Worm (Caenorhabditis elegans): Measurements from ENCODE around the gene ufm-1.

ufm-1 gene

DNA sequence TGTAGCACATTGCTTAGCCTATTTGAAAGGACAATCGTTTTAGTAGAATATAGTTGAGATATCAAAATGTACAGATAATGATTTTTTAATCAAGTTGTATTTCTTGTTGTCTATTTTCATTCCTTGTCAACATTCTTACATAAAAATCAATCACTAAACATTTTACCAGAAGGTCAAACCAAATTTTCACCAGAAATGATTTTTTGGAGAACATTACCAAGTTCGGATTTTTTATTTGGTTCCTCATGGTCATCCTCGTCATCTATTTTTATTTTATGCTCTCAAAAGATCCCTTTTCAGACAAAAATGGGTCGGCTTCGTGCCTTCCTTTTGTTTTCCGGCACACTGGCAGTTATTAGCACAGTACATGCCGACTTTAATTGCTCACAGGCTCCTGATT, 14.7 kb downstream of the ufm-1 start, which contains the start of gene tyr-1:
TSS of gene tyr-1 (plus strand) at position 301 of the 400 bp plus-strand sequence.
- no peak for TF ChIP-seq tab-1 (GFP tag; IDR thresholded peaks at IDR 0.05)

DNA sequence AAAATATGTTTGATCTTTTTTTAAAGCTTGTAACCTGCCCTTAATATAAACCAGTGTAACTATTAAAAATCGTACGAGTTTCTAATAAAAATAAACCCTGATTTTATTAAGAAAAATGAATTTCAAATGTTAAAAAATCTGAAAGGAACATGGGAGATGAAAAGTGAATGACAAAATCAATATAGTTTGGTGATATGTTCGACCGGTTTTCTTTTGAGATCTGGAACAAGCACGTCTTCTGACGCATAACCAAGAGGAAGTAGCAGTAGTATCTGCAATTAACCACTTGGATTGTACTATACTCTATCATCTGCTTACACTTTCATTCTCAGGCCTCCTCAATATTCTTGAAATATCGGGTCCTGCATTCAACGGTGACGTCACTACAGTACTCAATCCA, 18.3 kb downstream of the ufm-1 start:
- TF ChIP-seq ztf-29 (GFP tag; IDR thresholded peaks at IDR 0.05) (no peak), flt-1 (GFP tag; IDR thresholded peaks at IDR 0.05) (no peak), tab-1 (GFP tag; IDR thresholded peaks at IDR 0.05) (no peak)

DNA sequence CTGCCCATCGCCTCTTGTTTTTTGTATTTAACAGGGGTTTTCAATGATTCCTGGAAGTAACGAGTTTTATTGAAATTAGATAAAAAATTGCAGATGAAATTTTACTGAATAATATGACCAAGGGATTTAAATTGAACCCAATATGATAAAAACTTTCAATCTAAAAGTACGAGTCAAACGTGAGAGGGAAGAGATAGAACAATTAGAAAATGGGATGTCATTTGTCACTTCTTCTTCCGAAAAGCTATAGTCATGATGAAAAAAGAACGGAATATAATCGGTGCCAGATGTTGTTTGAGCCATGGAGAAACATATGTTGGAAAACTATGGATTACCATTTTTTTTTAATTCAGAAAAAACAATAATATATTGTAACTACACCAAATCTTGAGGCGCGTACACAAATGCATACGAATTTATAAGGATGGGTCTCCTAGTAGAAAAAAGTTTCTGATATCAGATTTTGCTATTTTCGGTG, 20.1 kb downstream of the ufm-1 start, which contains the start of gene sup-18:
TSS of gene sup-18 (minus strand) at position 51 of the 478 bp plus-strand sequence.
- no peak for TF ChIP-seq ref-1 (GFP tag; conservative IDR thresholded peaks at IDR 0.05)
- TF ChIP-seq cog-1 (tag; optimal IDR thresholded peaks at IDR 0.05): no peak
- no peak for TF ChIP-seq ztf-23 (GFP tag; IDR thresholded peaks at IDR 0.05)
- no peak for TF ChIP-seq tab-1 (GFP tag; IDR thresholded peaks at IDR 0.05)
- TF ChIP-seq med-1 (GFP tag; optimal IDR thresholded peaks at IDR 0.05; ENCODE audit: insufficient read depth): no peak
- no peak for TF ChIP-seq T22C8.4 (GFP tag; IDR thresholded peaks at IDR 0.05)
- no peak for TF ChIP-seq flt-1 (GFP tag; IDR thresholded peaks at IDR 0.05)
- no peak for TF ChIP-seq ztf-29 (GFP tag; IDR thresholded peaks at IDR 0.05)
- TF ChIP-seq klf-2 (GFP tag; conservative IDR thresholded peaks at IDR 0.05): no peak

DNA sequence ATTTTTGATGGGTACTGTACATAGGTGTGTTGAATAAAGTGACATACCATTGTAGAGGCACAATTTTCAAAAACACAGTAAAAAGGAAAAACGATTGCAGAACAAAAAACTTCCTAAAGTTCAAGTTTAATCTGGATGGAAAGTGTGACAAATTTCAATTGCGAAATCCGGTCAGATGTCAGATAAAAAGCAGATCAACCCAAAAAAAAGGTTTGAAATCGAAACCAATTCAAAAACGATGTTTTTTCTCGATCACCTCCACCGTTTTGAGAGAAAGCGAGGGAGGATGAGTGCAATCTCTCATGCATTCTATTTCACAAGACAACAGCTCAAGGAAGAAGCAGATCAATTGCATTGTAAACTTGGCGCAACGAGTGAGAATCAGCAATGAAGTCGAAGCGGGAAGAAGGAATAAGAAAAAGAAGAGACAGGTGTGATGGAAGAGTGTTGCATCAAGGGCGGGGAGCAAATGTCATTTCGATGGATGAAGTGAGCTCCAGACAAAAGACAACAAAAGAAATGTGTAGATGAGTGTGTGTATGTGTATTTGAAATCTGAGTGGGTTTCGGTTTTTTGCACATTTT, 21.4 kb downstream of the ufm-1 start:
- no peak for TF ChIP-seq T22C8.4 (GFP tag; IDR thresholded peaks at IDR 0.05)
- no peak for TF ChIP-seq flt-1 (GFP tag; IDR thresholded peaks at IDR 0.05)
- TF ChIP-seq klf-2 (GFP tag; conservative IDR thresholded peaks at IDR 0.05): no peak
- TF ChIP-seq cog-1 (tag; optimal IDR thresholded peaks at IDR 0.05): no peak
- no peak for TF ChIP-seq ref-1 (GFP tag; conservative IDR thresholded peaks at IDR 0.05)
- no peak for TF ChIP-seq ztf-29 (GFP tag; IDR thresholded peaks at IDR 0.05)
- TF ChIP-seq tab-1 (GFP tag; IDR thresholded peaks at IDR 0.05): no peak
- TF ChIP-seq med-1 (GFP tag; optimal IDR thresholded peaks at IDR 0.05; ENCODE audit: insufficient read depth): no peak
- TF ChIP-seq ztf-23 (GFP tag; IDR thresholded peaks at IDR 0.05): no peak

DNA sequence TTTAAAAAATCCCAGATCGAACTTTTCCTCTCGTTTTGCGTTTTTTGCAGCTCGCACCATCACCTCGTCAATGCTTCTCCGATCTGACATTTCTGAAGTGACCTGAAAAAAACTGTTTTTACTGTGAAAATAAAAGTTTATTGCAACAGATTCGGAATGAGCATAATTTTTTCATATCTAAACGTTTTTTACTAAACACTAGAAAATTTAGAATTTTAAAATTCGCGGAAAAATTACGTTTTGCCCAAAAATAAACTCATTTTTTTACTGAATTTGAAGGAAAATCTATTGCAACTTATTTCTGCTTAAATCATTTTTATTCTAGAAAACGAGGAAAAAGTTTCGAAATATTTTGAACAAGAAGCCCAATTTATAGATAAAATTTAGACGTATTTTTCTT, 24.1 kb downstream of the ufm-1 start, which contains the start of gene ZK688.9:
TSS of gene ZK688.9 (minus strand) at position 101 of the 400 bp plus-strand sequence.
- TF ChIP-seq cog-1 (tag; optimal IDR thresholded peaks at IDR 0.05): no peak
- no peak for TF ChIP-seq T22C8.4 (GFP tag; IDR thresholded peaks at IDR 0.05)
- no peak for TF ChIP-seq ztf-29 (GFP tag; IDR thresholded peaks at IDR 0.05)
- TF ChIP-seq tab-1 (GFP tag; IDR thresholded peaks at IDR 0.05): no peak
- no peak for TF ChIP-seq ztf-23 (GFP tag; IDR thresholded peaks at IDR 0.05)
- no peak for TF ChIP-seq med-1 (GFP tag; optimal IDR thresholded peaks at IDR 0.05; ENCODE audit: insufficient read depth)
- TF ChIP-seq klf-2 (GFP tag; conservative IDR thresholded peaks at IDR 0.05): no peak
- TF ChIP-seq flt-1 (GFP tag; IDR thresholded peaks at IDR 0.05): no peak
- TF ChIP-seq ref-1 (GFP tag; conservative IDR thresholded peaks at IDR 0.05): no peak

DNA sequence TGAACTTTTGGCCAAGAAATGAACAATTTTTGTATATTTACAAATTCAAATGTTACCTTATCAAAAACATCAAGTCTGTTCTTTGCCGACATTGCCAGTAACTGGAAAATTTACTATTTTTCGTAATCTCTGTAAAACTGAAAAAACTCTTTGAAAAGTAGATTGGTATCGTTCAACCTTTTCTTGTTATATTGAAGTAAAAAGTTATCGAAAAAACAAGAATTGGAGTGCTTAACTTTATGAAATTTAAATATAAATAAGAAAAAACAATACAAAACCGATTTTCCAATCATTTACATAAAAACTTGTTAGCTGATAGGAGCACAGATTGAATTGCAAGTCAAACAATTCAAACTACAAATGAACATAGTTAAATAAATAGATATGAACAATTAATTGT, 26.1 kb downstream of the ufm-1 start, which contains the start of gene ZK688.11:
TSS of gene ZK688.11 (minus strand) at position 101 of the 400 bp plus-strand sequence.
- TF ChIP-seq flt-1 (GFP tag; IDR thresholded peaks at IDR 0.05) (no peak), cog-1 (tag; optimal IDR thresholded peaks at IDR 0.05) (no peak), T22C8.4 (GFP tag; IDR thresholded peaks at IDR 0.05) (no peak), med-1 (GFP tag; optimal IDR thresholded peaks at IDR 0.05; ENCODE audit: insufficient read depth) (no peak), klf-2 (GFP tag; conservative IDR thresholded peaks at IDR 0.05) (no peak), ref-1 (GFP tag; conservative IDR thresholded peaks at IDR 0.05) (no peak), ztf-29 (GFP tag; IDR thresholded peaks at IDR 0.05) (no peak), ztf-23 (GFP tag; IDR thresholded peaks at IDR 0.05) (no peak), tab-1 (GFP tag; IDR thresholded peaks at IDR 0.05) (no peak)

DNA sequence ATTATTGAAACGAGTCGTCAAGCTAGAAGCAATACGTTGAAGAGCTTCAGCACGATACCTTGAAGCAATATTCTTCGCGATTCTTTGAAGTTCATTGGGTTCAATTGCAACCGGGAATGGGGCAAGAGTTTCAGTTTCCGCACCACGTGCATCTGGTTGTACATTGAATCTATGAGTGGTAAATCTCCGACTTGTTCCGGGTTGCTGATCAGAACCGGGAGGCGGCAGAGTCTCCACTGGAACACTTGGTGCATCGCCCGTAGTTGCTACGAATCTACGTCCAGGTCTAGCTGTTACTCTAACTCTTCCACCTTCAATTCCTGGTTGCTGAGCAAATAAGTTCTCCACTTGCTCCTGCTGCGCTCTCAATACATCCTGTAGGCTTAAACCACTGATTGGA, 30.3 kb downstream of the ufm-1 start:
- no peak for TF ChIP-seq cog-1 (tag; optimal IDR thresholded peaks at IDR 0.05)
- no peak for TF ChIP-seq ztf-29 (GFP tag; IDR thresholded peaks at IDR 0.05)
- TF ChIP-seq flt-1 (GFP tag; IDR thresholded peaks at IDR 0.05): no peak
- no peak for TF ChIP-seq med-1 (GFP tag; optimal IDR thresholded peaks at IDR 0.05; ENCODE audit: insufficient read depth)
- no peak for TF ChIP-seq tab-1 (GFP tag; IDR thresholded peaks at IDR 0.05)
- no peak for TF ChIP-seq klf-2 (GFP tag; conservative IDR thresholded peaks at IDR 0.05)
- no peak for TF ChIP-seq T22C8.4 (GFP tag; IDR thresholded peaks at IDR 0.05)
- TF ChIP-seq ztf-23 (GFP tag; IDR thresholded peaks at IDR 0.05): no peak
- no peak for TF ChIP-seq ref-1 (GFP tag; conservative IDR thresholded peaks at IDR 0.05)

DNA sequence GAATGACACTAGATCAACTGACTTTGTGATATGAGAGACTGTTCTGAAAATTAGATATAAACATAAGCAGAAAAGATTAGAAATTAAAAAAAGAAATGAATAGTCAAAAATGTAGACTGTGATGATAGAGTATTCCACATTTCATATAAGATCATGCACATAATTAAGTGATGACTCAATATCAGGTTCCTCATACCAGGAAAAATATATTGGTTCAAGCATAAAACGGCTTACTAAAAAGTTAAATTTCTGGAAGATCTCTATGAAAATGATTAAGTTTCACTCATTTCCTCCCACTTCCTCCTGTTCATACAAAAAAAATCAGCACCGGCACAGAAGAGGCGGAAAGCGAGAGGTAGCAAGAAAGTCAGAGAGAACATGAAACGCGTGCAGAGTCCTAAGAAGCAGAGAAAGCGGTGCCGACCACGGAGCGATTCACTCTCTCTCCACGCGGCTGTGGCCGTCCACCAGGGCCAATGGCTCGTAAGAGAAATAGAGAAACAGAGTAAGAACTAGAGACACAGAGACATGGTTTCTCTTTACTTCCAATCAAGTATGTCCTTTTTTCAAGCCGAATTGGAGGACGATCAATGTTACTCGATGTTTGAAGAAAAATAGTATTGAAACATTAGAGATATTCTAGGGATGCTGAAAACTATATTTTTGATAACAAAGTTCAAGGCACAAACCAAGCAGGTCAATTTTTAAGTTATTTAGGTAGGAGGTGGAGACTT, 33.0 kb downstream of the ufm-1 start, which contains the start of the genes ZK688.5 and fahd-1:
TSS of gene ZK688.5 (minus strand) at position 51 of the 734 bp plus-strand sequence.
TSS of gene fahd-1 (plus strand) at position 684 of the 734 bp plus-strand sequence.
- TF ChIP-seq cog-1 (tag; optimal IDR thresholded peaks at IDR 0.05) (peak; percentile 10), med-1 (GFP tag; optimal IDR thresholded peaks at IDR 0.05; ENCODE audit: insufficient read depth) (no peak), klf-2 (GFP tag; conservative IDR thresholded peaks at IDR 0.05) (no peak), ztf-23 (GFP tag; IDR thresholded peaks at IDR 0.05) (0 out of 2 replicates have a peak, but pooled peaks have one; percentile 51)

DNA sequence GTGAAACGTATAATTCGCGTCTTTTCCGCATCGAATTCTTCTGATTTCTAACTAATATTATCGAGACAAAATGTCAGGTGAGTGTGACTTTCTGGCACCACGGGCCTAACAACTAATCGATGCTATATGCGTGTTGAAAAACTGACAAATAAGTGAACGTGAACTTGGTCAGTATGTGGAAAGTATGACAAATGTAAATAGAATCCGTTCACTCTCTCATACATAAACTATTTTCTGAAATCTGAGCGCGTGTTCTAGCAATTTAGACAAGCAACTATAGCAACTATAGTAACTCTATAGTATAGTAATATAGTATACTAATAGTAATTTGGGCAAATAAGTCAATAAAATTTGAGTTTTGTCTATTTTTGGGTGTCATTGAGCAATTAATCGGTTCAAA, 33.6 kb downstream of the ufm-1 start:
- no peak for TF ChIP-seq T22C8.4 (GFP tag; IDR thresholded peaks at IDR 0.05)
- TF ChIP-seq klf-2 (GFP tag; conservative IDR thresholded peaks at IDR 0.05): no peak
- no peak for TF ChIP-seq ztf-23 (GFP tag; IDR thresholded peaks at IDR 0.05)
- no peak for TF ChIP-seq med-1 (GFP tag; optimal IDR thresholded peaks at IDR 0.05; ENCODE audit: insufficient read depth)
- TF ChIP-seq ztf-29 (GFP tag; IDR thresholded peaks at IDR 0.05): no peak
- no peak for TF ChIP-seq tab-1 (GFP tag; IDR thresholded peaks at IDR 0.05)
- TF ChIP-seq cog-1 (tag; optimal IDR thresholded peaks at IDR 0.05): no peak
- TF ChIP-seq ref-1 (GFP tag; conservative IDR thresholded peaks at IDR 0.05): no peak
- no peak for TF ChIP-seq flt-1 (GFP tag; IDR thresholded peaks at IDR 0.05)

Data from whole organism, midembryonic.